Worm (Caenorhabditis elegans): ENCODE measurements around the gene dpf-4.

DNA sequence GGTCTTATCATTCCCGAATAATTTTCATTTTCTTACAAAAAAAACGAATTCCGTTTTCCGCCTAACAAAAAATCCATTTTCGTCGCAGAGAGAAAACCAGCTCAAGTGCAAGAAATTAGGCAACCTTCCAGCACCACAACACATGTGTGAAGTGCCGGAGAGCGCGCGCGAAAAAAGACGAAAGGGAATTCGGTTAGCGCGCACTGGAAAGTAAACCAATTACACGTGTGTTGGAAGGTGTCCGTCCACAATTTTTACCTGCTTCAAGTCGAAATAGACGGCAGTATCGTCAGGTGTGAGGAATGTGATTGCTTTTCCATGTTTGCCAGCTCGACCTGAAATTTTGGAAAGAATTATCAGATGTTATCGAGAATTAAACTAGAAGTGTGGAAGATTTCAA lies 24.4 kb upstream of the dpf-4 start:
- no peak for TF ChIP-seq unc-98 (GFP tag; IDR thresholded peaks at IDR 0.05)
- no peak for TF ChIP-seq dpl-1 (GFP tag; optimal IDR thresholded peaks at IDR 0.05)
- TF ChIP-seq nhr-85 (tag), result no peak
- TF ChIP-seq egl-27 (tag; optimal IDR thresholded peaks at IDR 0.05), result no peak
- TF ChIP-seq zag-1 (tag; optimal IDR thresholded peaks at IDR 0.05), result no peak
- no peak for TF ChIP-seq grh-1 (GFP tag; IDR thresholded peaks at IDR 0.05)

Measured in whole organism, L1 larva.